Worm (Caenorhabditis elegans) whole organism, midembryonic: ENCODE results near the gene ccr-4.

Experiments used
- T22C8.4 ChIP-seq: fragments of 200-800 bp; sonication (Bioruptor generic); IDR thresholded peaks from 2 replicates; pipeline ENCODE4 v1.3.6; 2022; ENCODE audit warnings: missing genetic modification characterization, missing compliant biosample characterization
- cog-1 ChIP-seq: sonication (generic microtip); optimal IDR thresholded peaks from 2 replicates; lab custom pipeline; 2016; ENCODE audit warnings: missing genetic modification characterization, missing compliant biosample characterization
- flt-1 ChIP-seq: fragments of 200-800 bp; sonication (Bioruptor generic); IDR thresholded peaks from 2 replicates; pipeline ENCODE4 v1.3.6; 2022; ENCODE audit warnings: missing genetic modification characterization, missing compliant biosample characterization
- klf-2 ChIP-seq: fragments of 200-800 bp; sonication (Bioruptor generic); conservative IDR thresholded peaks from 2 replicates; pipeline ENCODE4 v1.3.6; 2022; ENCODE audit warnings: missing genetic modification reagents, missing genetic modification characterization, missing compliant biosample characterization
- med-1 ChIP-seq: sonication (generic microtip); optimal IDR thresholded peaks from 2 replicates; lab custom pipeline; 2017; ENCODE audit warnings: missing genetic modification characterization, mild to moderate bottlenecking, missing compliant biosample characterization, antibody characterized with exemption, missing genetic modification reagents; ENCODE audit not compliant: insufficient read depth
- ref-1 ChIP-seq: fragments of 200-800 bp; sonication (Bioruptor generic); conservative IDR thresholded peaks from 2 replicates; pipeline ENCODE4 v1.3.6; 2022; ENCODE audit warnings: missing genetic modification reagents, missing genetic modification characterization, missing compliant biosample characterization
- ztf-23 ChIP-seq: fragments of 200-800 bp; sonication (Bioruptor generic); IDR thresholded peaks from 2 replicates; pipeline ENCODE4 v1.3.6; 2022; ENCODE audit warnings: missing genetic modification reagents, missing genetic modification characterization, missing compliant biosample characterization

- TF ChIP-seq ztf-23 (no peak), med-1 (GFP tag; lab: Kevin White, UChicago) (no peak), T22C8.4 (GFP tag; lab: Robert Waterston, UW) (no peak), cog-1 (tag; lab: Kevin White, UChicago) (no peak), ref-1 (GFP tag; lab: Robert Waterston, UW) (no peak), flt-1 (GFP tag; lab: Robert Waterston, UW) (no peak), klf-2 (GFP tag; lab: Robert Waterston, UW) (no peak)
Measured at ce11 chrIV:12378919-12379318, 17.6 kb downstream of the ccr-4 start.
